Fruit fly (Drosophila melanogaster) whole organism, embryonic: Measurements from ENCODE around the gene cv-c.

Experiments
- Aef1 ChIP-seq: fragments of 200-800 bp; sonication (Bioruptor generic); IDR thresholded peaks from 3 replicates; pipeline ENCODE4 v1.3.6; 2022; ENCODE audit warnings: missing biosample characterization, missing genetic modification characterization
- B-H1 ChIP-seq: fragments of 200-800 bp; sonication (Bioruptor generic); IDR thresholded peaks from 3 replicates; pipeline ENCODE4 v1.3.6; 2022; ENCODE audit warnings: missing biosample characterization, missing genetic modification characterization
- B-H2 ChIP-seq: fragments of 200-800 bp; sonication (Bioruptor generic); optimal IDR thresholded peaks from 2 replicates; lab custom pipeline; 2018; ENCODE audit warnings: missing biosample characterization, mild to moderate bottlenecking, missing genetic modification characterization
- CG1024 ChIP-seq: fragments of 200-800 bp; sonication (Bioruptor generic); IDR thresholded peaks from 2 replicates; pipeline ENCODE4 v1.3.6; 2022; ENCODE audit warnings: missing biosample characterization, missing genetic modification characterization
- CG10366 ChIP-seq: fragments of 200-800 bp; sonication (Bioruptor generic); IDR thresholded peaks from 2 replicates; pipeline ENCODE4 v1.3.6; 2022; ENCODE audit warnings: missing biosample characterization, missing genetic modification characterization
- CG10959 ChIP-seq: fragments of 200-800 bp; sonication (Bioruptor generic); IDR thresholded peaks from 2 replicates; pipeline ENCODE4 v1.3.6; 2022; ENCODE audit warnings: missing biosample characterization, missing genetic modification characterization
- CG11695 ChIP-seq: fragments of 200-800 bp; sonication (Bioruptor generic); IDR thresholded peaks from 3 replicates; pipeline ENCODE4 v1.3.6; 2022; ENCODE audit warnings: missing biosample characterization, missing genetic modification characterization
- CG12219 ChIP-seq: fragments of 200-800 bp; sonication (Bioruptor generic); optimal IDR thresholded peaks from 3 replicates; lab custom pipeline; 2018; ENCODE audit warnings: missing biosample characterization, mild to moderate bottlenecking, missing genetic modification characterization
- CG12769 ChIP-seq: fragments of 200-800 bp; sonication (Bioruptor generic); optimal IDR thresholded peaks from 2 replicates; lab custom pipeline; 2019; ENCODE audit warnings: missing biosample characterization, mild to moderate bottlenecking, missing genetic modification characterization, moderate library complexity
- CG14014 ChIP-seq: fragments of 200-800 bp; sonication (Bioruptor generic); IDR thresholded peaks from 2 replicates; pipeline ENCODE4 v1.3.6; 2022; ENCODE audit warnings: missing biosample characterization, missing genetic modification characterization
- CG16863 ChIP-seq: fragments of 200-800 bp; sonication (Bioruptor generic); optimal IDR thresholded peaks from 3 replicates; lab custom pipeline; 2016; ENCODE audit warnings: missing biosample characterization, missing genetic modification characterization
- CG18011 ChIP-seq: fragments of 200-800 bp; sonication (Bioruptor generic); optimal IDR thresholded peaks from 2 replicates; lab custom pipeline; 2017; ENCODE audit warnings: missing biosample characterization, missing genetic modification characterization, mild to moderate bottlenecking, moderate library complexity, missing genotype
- CG31224 ChIP-seq: fragments of 200-800 bp; sonication (Bioruptor generic); IDR thresholded peaks from 2 replicates; pipeline ENCODE4 v1.3.6; 2022; ENCODE audit warnings: missing biosample characterization, missing genetic modification characterization
- CG32767 ChIP-seq: fragments of 200-800 bp; sonication (Bioruptor generic); IDR thresholded peaks from 2 replicates; pipeline ENCODE4 v1.3.6; 2022; ENCODE audit warnings: missing biosample characterization, missing genetic modification characterization
- CG33557 ChIP-seq: fragments of 200-800 bp; sonication (Bioruptor generic); optimal IDR thresholded peaks from 2 replicates; lab custom pipeline; 2019; ENCODE audit warnings: missing biosample characterization, mild to moderate bottlenecking, missing genetic modification characterization, moderate library complexity
- CG3995 ChIP-seq: fragments of 200-800 bp; sonication (Bioruptor generic); optimal IDR thresholded peaks from 3 replicates; lab custom pipeline; 2016; ENCODE audit warnings: missing biosample characterization, missing genetic modification characterization
- CG4360 ChIP-seq: fragments of 200-800 bp; sonication (Bioruptor generic); IDR thresholded peaks from 2 replicates; pipeline ENCODE4 v1.3.6; 2022; ENCODE audit warnings: missing biosample characterization, missing genetic modification characterization
- CG6765 ChIP-seq: fragments of 200-800 bp; sonication (Bioruptor generic); optimal IDR thresholded peaks from 3 replicates; lab custom pipeline; 2017; ENCODE audit warnings: missing biosample characterization, mild to moderate bottlenecking, missing genetic modification characterization
- CG8388 ChIP-seq: fragments of 200-800 bp; sonication (Bioruptor generic); optimal IDR thresholded peaks from 2 replicates; lab custom pipeline; 2019; ENCODE audit warnings: missing biosample characterization, mild to moderate bottlenecking, missing genetic modification characterization, moderate library complexity
- CG8944 ChIP-seq: fragments of 200-800 bp; sonication (Bioruptor generic); optimal IDR thresholded peaks from 3 replicates; lab custom pipeline; 2016; ENCODE audit warnings: missing biosample characterization, missing genetic modification characterization
- CoRest ChIP-seq: fragments of 200-800 bp; sonication (Bioruptor generic); optimal IDR thresholded peaks from 3 replicates; lab custom pipeline; 2018; ENCODE audit warnings: missing biosample characterization, mild to moderate bottlenecking, missing genetic modification characterization, moderate library complexity
- Dll ChIP-seq: fragments of 200-800 bp; sonication (Bioruptor generic); IDR thresholded peaks from 4 replicates; pipeline ENCODE4 v1.3.6; 2022; ENCODE audit warnings: missing biosample characterization, missing genetic modification characterization; ENCODE audit not compliant: partially characterized antibody
- E2f1 ChIP-seq: fragments of 200-800 bp; sonication (Bioruptor generic); IDR thresholded peaks from 2 replicates; pipeline ENCODE4 v1.3.6; 2022; ENCODE audit warnings: missing biosample characterization, missing genetic modification characterization
- HLH54F ChIP-seq: fragments of 200-800 bp; sonication (Bioruptor generic); optimal IDR thresholded peaks from 3 replicates; lab custom pipeline; 2016; ENCODE audit warnings: missing biosample characterization, missing genetic modification characterization
- MTF-1 ChIP-seq: fragments of 200-800 bp; sonication (Bioruptor generic); optimal IDR thresholded peaks from 2 replicates; lab custom pipeline; 2018; ENCODE audit warnings: missing biosample characterization, mild to moderate bottlenecking, missing genetic modification characterization, borderline replicate concordance
- Max ChIP-seq: fragments of 200-800 bp; sonication (Bioruptor generic); optimal IDR thresholded peaks from 2 replicates; lab custom pipeline; 2016; ENCODE audit warnings: missing biosample characterization, mild to moderate bottlenecking, missing genetic modification characterization
- Opbp ChIP-seq: fragments of 200-800 bp; sonication (Bioruptor generic); IDR thresholded peaks from 3 replicates; pipeline ENCODE4 v1.3.6; 2022; ENCODE audit warnings: missing biosample characterization, missing genetic modification characterization; ENCODE audit not compliant: partially characterized antibody
- Side ChIP-seq: fragments of 200-800 bp; sonication (Bioruptor generic); optimal IDR thresholded peaks from 2 replicates; lab custom pipeline; 2016; ENCODE audit warnings: missing biosample characterization, missing genetic modification characterization
- Ssrp ChIP-seq: fragments of 200-800 bp; sonication (Bioruptor generic); optimal IDR thresholded peaks from 2 replicates; lab custom pipeline; 2018; ENCODE audit warnings: missing biosample characterization, mild to moderate bottlenecking, missing genetic modification characterization, moderate library complexity
- Xbp1 ChIP-seq: fragments of 200-800 bp; sonication (Bioruptor generic); optimal IDR thresholded peaks from 3 replicates; lab custom pipeline; 2016; ENCODE audit warnings: missing biosample characterization, mild to moderate bottlenecking, missing genetic modification characterization
- dmrt99B ChIP-seq: fragments of 200-800 bp; sonication (Bioruptor generic); optimal IDR thresholded peaks from 2 replicates; lab custom pipeline; 2018; ENCODE audit warnings: missing biosample characterization, mild to moderate bottlenecking, missing genetic modification characterization, moderate library complexity
- en ChIP-seq: fragments of 200-800 bp; sonication (Bioruptor generic); optimal IDR thresholded peaks from 2 replicates; lab custom pipeline; 2016; ENCODE audit warnings: missing biosample characterization, missing genetic modification characterization
- fd102C ChIP-seq: fragments of 200-800 bp; sonication (Bioruptor generic); optimal IDR thresholded peaks from 2 replicates; lab custom pipeline; 2018; ENCODE audit warnings: missing biosample characterization, mild to moderate bottlenecking, missing genetic modification characterization, moderate library complexity
- fd96Cb ChIP-seq: fragments of 200-800 bp; sonication (Bioruptor generic); optimal IDR thresholded peaks from 2 replicates; lab custom pipeline; 2018; ENCODE audit warnings: missing biosample characterization, mild to moderate bottlenecking, missing genetic modification characterization, moderate library complexity
- grau ChIP-seq: fragments of 200-800 bp; optimal IDR thresholded peaks from 3 replicates; lab custom pipeline; 2019; ENCODE audit warnings: missing biosample characterization, mild to moderate bottlenecking, missing genetic modification characterization, moderate library complexity
- hkb ChIP-seq, 2 experiments: fragments of 200-800 bp in 1 of 2; fragments of >200 bp in 1 of 2; sonication (Bioruptor generic) in 1 of 2; IDR thresholded peaks in 1 of 2; optimal IDR thresholded peaks in 1 of 2; 2 replicates each; pipeline versions ENCODE4 v1.3.6 to Lab custom; 2017 to 2022; ENCODE audit warnings: missing biosample characterization in 1 of 2, missing genetic modification characterization in 1 of 2
- insv ChIP-seq, 2 experiments: fragments of 200-800 bp; sonication (Bioruptor generic); optimal IDR thresholded peaks; 3 replicates each; lab custom pipeline; 2016 to 2018; ENCODE audit warnings: missing biosample characterization in 2 of 2, missing genetic modification characterization in 2 of 2
- kah ChIP-seq: fragments of 200-800 bp; sonication (Bioruptor generic); optimal IDR thresholded peaks from 2 replicates; lab custom pipeline; 2018; ENCODE audit warnings: missing biosample characterization, mild to moderate bottlenecking, missing genetic modification characterization
- p53 ChIP-seq: fragments of 200-800 bp; sonication (Bioruptor generic); optimal IDR thresholded peaks from 2 replicates; lab custom pipeline; 2016; ENCODE audit warnings: missing biosample characterization, missing genetic modification characterization
- peb ChIP-seq: fragments of 200-800 bp; sonication (Bioruptor generic); IDR thresholded peaks from 2 replicates; pipeline ENCODE4 v1.3.6; 2022; ENCODE audit warnings: missing biosample characterization, missing genetic modification characterization
- schlank ChIP-seq: fragments of 200-800 bp; sonication (Bioruptor generic); optimal IDR thresholded peaks from 2 replicates; lab custom pipeline; 2018; ENCODE audit warnings: missing biosample characterization, mild to moderate bottlenecking, missing genetic modification characterization
- sqz ChIP-seq: fragments of 200-800 bp; sonication (Bioruptor generic); optimal IDR thresholded peaks from 3 replicates; lab custom pipeline; 2018; ENCODE audit warnings: missing biosample characterization, mild to moderate bottlenecking, missing genetic modification characterization
- stwl ChIP-seq: fragments of 200-800 bp; sonication (Bioruptor generic); optimal IDR thresholded peaks from 3 replicates; lab custom pipeline; 2018; ENCODE audit warnings: missing biosample characterization, mild to moderate bottlenecking, missing genetic modification characterization, moderate library complexity
- tin ChIP-seq: fragments of 200-800 bp; sonication (Bioruptor generic); optimal IDR thresholded peaks from 3 replicates; lab custom pipeline; 2016; ENCODE audit warnings: missing biosample characterization, missing genetic modification characterization
- tio ChIP-seq: fragments of 200-800 bp; sonication (Bioruptor generic); optimal IDR thresholded peaks from 2 replicates; lab custom pipeline; 2017; ENCODE audit warnings: missing biosample characterization, missing genetic modification characterization, inconsistent platforms
- trem ChIP-seq: fragments of 200-800 bp; optimal IDR thresholded peaks from 3 replicates; lab custom pipeline; 2019; ENCODE audit warnings: missing biosample characterization, mild to moderate bottlenecking, missing genetic modification characterization, moderate library complexity
- tup ChIP-seq: fragments of 200-800 bp; sonication (Bioruptor generic); optimal IDR thresholded peaks from 2 replicates; lab custom pipeline; 2016; ENCODE audit warnings: missing biosample characterization, mild to moderate bottlenecking, missing genetic modification characterization, moderate library complexity
- zen2 ChIP-seq: fragments of 200-800 bp; sonication (Bioruptor generic); IDR thresholded peaks from 3 replicates; pipeline ENCODE4 v1.3.6; 2022; ENCODE audit warnings: missing biosample characterization, missing genetic modification characterization; ENCODE audit not compliant: partially characterized antibody

cv-c gene

DNA sequence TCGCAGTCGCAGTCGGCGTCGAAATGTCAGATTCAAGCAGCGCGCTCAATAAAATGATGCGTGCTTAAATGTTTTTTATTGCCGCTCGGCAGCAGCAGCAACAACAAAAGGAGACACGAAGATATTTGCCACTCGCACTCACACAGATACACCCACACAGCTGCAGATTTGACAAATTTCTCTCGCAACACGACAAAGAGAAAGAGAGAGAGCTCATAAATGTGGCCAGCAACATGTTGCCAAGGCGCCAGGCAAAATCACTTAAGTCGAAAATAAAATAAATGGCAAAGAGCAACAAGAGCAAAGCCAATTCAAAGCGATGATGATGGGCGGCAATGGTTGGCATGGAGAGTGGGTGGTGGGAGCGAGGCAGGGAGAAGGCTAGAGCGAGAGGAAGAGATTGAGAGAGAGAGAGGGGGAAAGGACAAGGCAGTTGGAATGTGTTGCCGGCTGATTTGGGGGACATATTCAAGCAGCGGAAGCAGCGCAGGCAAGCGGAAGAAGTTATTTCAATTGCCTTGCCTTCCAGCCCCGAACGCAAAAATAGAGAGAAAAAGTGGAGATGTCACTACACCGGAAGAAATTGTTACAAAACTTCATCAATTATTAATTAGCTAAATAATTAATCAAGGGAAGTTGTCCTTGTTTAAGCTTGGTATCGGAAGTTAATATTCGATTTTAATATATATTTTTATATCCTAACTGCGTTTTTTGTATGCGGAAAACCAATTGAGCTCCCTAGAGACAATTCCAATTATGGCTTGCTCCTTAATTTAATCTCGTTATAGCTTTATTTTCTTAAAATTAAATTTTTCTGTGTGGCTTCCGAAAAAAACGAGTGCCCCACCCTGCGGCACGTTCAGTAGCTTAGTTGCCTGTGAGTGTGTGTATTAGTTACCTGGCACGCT, 134.4 kb downstream of the cv-c start (continued):
- TF ChIP-seq CG1024 (GFP tag; lab: Robert Waterston, UW): no peak
- TF ChIP-seq CG31224 (GFP tag; lab: Robert Waterston, UW): no peak
- TF ChIP-seq schlank (tag; lab: Kevin White, UChicago): no peak
- peak; percentile 27; the same call in 1 of the 2 replicates for TF ChIP-seq E2f1 (GFP tag; lab: Robert Waterston, UW)
- TF ChIP-seq Ssrp: peak; percentile 41
- no peak for TF ChIP-seq CG8944 (GFP tag; lab: Kevin White, UChicago)
- TF ChIP-seq zen2 (GFP tag; lab: Robert Waterston, UW): no peak
- peak; percentile 53; the same call in 2 of the 4 replicates for TF ChIP-seq Dll (GFP tag; lab: Robert Waterston, UW)
- TF ChIP-seq en (GFP tag; lab: Kevin White, UChicago): no peak
- TF ChIP-seq sqz (GFP tag; lab: Kevin White, UChicago): peak; percentile 18
- peak; percentile 65 for TF ChIP-seq fd96Cb (tag; lab: Kevin White, UChicago)
- TF ChIP-seq Xbp1 (GFP tag; lab: Kevin White, UChicago): peak; percentile 55
- no peak for TF ChIP-seq peb (GFP tag; lab: Robert Waterston, UW)
- TF ChIP-seq Side (GFP tag; lab: Kevin White, UChicago): no peak
- peak; percentile 9 for TF ChIP-seq trem (tag; lab: Kevin White, UChicago)
- no peak for TF ChIP-seq p53
- TF ChIP-seq CG18011 (GFP tag; lab: Kevin White, UChicago): peak; percentile 40
- TF ChIP-seq tup (GFP tag; lab: Kevin White, UChicago): no peak
- TF ChIP-seq Aef1 (GFP tag; lab: Robert Waterston, UW): peak; percentile 24; the same call in 1 of the 3 replicates
- no peak for TF ChIP-seq insv (GFP tag; optimal IDR thresholded peaks at IDR 0.05; lab: Kevin White, UChicago)
- no peak for TF ChIP-seq CG10959 (GFP tag; lab: Robert Waterston, UW)
- TF ChIP-seq HLH54F (GFP tag; lab: Kevin White, UChicago): no peak
- TF ChIP-seq CG4360: peak; percentile 82
- TF ChIP-seq tio (GFP tag; lab: Kevin White, UChicago): peak; percentile 66
- TF ChIP-seq kah (GFP tag; lab: Kevin White, UChicago): no peak
- TF ChIP-seq CG12219 (GFP tag; lab: Kevin White, UChicago): peak; percentile 40
- TF ChIP-seq CG6765: peak; percentile 36
- TF ChIP-seq Opbp (GFP tag; lab: Robert Waterston, UW): no peak
- TF ChIP-seq MTF-1 (GFP tag; lab: Kevin White, UChicago): no peak
- peak; percentile 78 for TF ChIP-seq grau (tag; lab: Kevin White, UChicago)
- TF ChIP-seq fd102C (GFP tag; lab: Kevin White, UChicago): no peak
- TF ChIP-seq CG12769: no peak
- TF ChIP-seq CG10366 (GFP tag; lab: Robert Waterston, UW): peak; percentile 40
- peak; percentile 36 for TF ChIP-seq Max (GFP tag; lab: Kevin White, UChicago)
- TF ChIP-seq CG8388: peak; percentile 34
- peak; percentile 75 for TF ChIP-seq CoRest (tag; lab: Kevin White, UChicago)
- no peak; the same call in 1 of the 2 replicates for TF ChIP-seq CG32767 (GFP tag; lab: Robert Waterston, UW)
- TF ChIP-seq dmrt99B (tag; lab: Kevin White, UChicago): peak; percentile 79
- TF ChIP-seq CG16863 (GFP tag; lab: Kevin White, UChicago): no peak
- TF ChIP-seq stwl (tag; lab: Kevin White, UChicago): no peak
- TF ChIP-seq CG11695 (GFP tag; lab: Robert Waterston, UW): peak; percentile 64
- TF ChIP-seq CG33557: no peak
- TF ChIP-seq CG14014 (GFP tag; lab: Robert Waterston, UW): no peak
- no peak for TF ChIP-seq B-H2 (GFP tag; lab: Kevin White, UChicago)
- TF ChIP-seq B-H1 (GFP tag; lab: Robert Waterston, UW): no peak
- peak; percentile 14 for TF ChIP-seq CG3995 (GFP tag; lab: Kevin White, UChicago)
- TF ChIP-seq tin: peak; percentile 48
- no peak for TF ChIP-seq hkb (optimal IDR thresholded peaks at IDR 0.05; lab: Kevin White, UChicago)
- TF ChIP-seq hkb (GFP tag; IDR thresholded peaks at IDR 0.05; lab: Robert Waterston, UW): peak; percentile 78
